Worm (Caenorhabditis elegans) whole organism, L4/young adult: ENCODE measurements around the gene ZK697.14.

Source experiments
- W03F9.2 ChIP-seq: fragments of 150-350 bp; optimal IDR thresholded peaks from 2 replicates; lab custom pipeline; 2014; ENCODE audit warnings: missing biosample characterization, missing genetic modification characterization
- dao-5 ChIP-seq: sonication (generic microtip); optimal IDR thresholded peaks from 2 replicates; lab custom pipeline; 2016; ENCODE audit warnings: missing genotype, missing genetic modification characterization, moderate library complexity, missing compliant biosample characterization
- him-1 ChIP-seq: sonication (generic microtip); optimal IDR thresholded peaks from 2 replicates; lab custom pipeline; 2016; ENCODE audit warnings: missing genotype, missing genetic modification reagents, missing genetic modification characterization, missing compliant biosample characterization

DNA sequence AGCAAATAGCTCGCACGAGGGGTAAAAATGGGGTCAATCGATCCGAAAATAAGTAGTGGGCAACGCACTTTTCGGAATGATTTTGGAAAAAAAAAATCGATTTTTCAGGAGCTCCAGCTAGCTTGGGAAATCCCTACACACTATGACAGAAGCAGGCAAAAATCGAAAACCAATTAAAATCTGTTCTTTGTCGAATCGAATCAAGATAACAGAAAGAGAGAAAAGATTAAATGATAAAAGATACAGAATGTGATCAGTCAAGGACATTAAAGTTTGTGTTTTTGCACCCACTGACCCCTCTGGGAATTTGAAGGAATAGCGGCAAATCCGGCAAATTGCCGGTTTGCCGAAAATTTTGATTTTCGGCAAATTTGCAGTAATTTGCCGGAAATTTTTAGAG is 11.9 kb upstream of the ZK697.14 start:
- TF ChIP-seq him-1 (tag; lab: Kevin White, UChicago) = no peak
- TF ChIP-seq W03F9.2 (tag; lab: Kevin White, UChicago) = no peak
- TF ChIP-seq dao-5 (tag; lab: Kevin White, UChicago) = no peak
